Fruit fly (Drosophila melanogaster) whole organism, embryonic: ENCODE data around the gene CG8289.

Experiments
- Antp ChIP-seq: fragments of 200-800 bp; sonication (Bioruptor generic); optimal IDR thresholded peaks from 3 replicates; lab custom pipeline; 2016; ENCODE audit warnings: missing biosample characterization, missing genetic modification characterization
- B-H2 ChIP-seq: fragments of 200-800 bp; sonication (Bioruptor generic); optimal IDR thresholded peaks from 2 replicates; lab custom pipeline; 2018; ENCODE audit warnings: missing biosample characterization, mild to moderate bottlenecking, missing genetic modification characterization
- CG10431 ChIP-seq: fragments of 200-800 bp; sonication (Bioruptor generic); optimal IDR thresholded peaks from 3 replicates; lab custom pipeline; 2018; ENCODE audit warnings: missing biosample characterization, mild to moderate bottlenecking, missing genetic modification characterization
- CG13424 ChIP-seq: fragments of 200-800 bp; sonication (Bioruptor generic); optimal IDR thresholded peaks from 2 replicates; lab custom pipeline; 2019; ENCODE audit warnings: missing biosample characterization, mild to moderate bottlenecking, missing genetic modification characterization, moderate library complexity
- CG13775 ChIP-seq: fragments of 200-800 bp; sonication (Bioruptor generic); optimal IDR thresholded peaks from 3 replicates; lab custom pipeline; 2017; ENCODE audit warnings: missing biosample characterization, mild to moderate bottlenecking, missing genetic modification characterization
- CG13894 ChIP-seq: fragments of 200-800 bp; sonication (Bioruptor generic); optimal IDR thresholded peaks from 3 replicates; lab custom pipeline; 2018; ENCODE audit warnings: missing biosample characterization, mild to moderate bottlenecking, missing genetic modification characterization, moderate library complexity
- CG14014 ChIP-seq: fragments of 200-800 bp; sonication (Bioruptor generic); IDR thresholded peaks from 2 replicates; pipeline ENCODE4 v1.3.6; 2022; ENCODE audit warnings: missing biosample characterization, missing genetic modification characterization
- CG1529 ChIP-seq: fragments of 200-800 bp; sonication (Bioruptor generic); optimal IDR thresholded peaks from 3 replicates; lab custom pipeline; 2018; ENCODE audit warnings: missing biosample characterization, missing genetic modification characterization
- CG15479 ChIP-seq: fragments of 200-800 bp; sonication (Bioruptor generic); optimal IDR thresholded peaks from 3 replicates; lab custom pipeline; 2019; ENCODE audit warnings: missing biosample characterization, mild to moderate bottlenecking, missing genetic modification characterization, moderate library complexity
- CG1603 ChIP-seq: fragments of 200-800 bp; sonication (Bioruptor generic); optimal IDR thresholded peaks from 2 replicates; lab custom pipeline; 2019; ENCODE audit warnings: missing biosample characterization, mild to moderate bottlenecking, missing genetic modification characterization, moderate library complexity
- CG16813 ChIP-seq: fragments of 200-800 bp; sonication (Bioruptor generic); IDR thresholded peaks from 3 replicates; pipeline ENCODE4 v1.3.6; 2022; ENCODE audit warnings: missing biosample characterization, missing genetic modification characterization; ENCODE audit not compliant: partially characterized antibody
- CG2120 ChIP-seq: fragments of 200-800 bp; sonication (Bioruptor generic); optimal IDR thresholded peaks from 3 replicates; lab custom pipeline; 2016; ENCODE audit warnings: missing biosample characterization, missing genetic modification characterization
- CG2678 ChIP-seq: fragments of 200-800 bp; sonication (Bioruptor generic); optimal IDR thresholded peaks from 3 replicates; lab custom pipeline; 2019; ENCODE audit warnings: missing biosample characterization, mild to moderate bottlenecking, missing genetic modification characterization, moderate library complexity
- CG34224 ChIP-seq: fragments of 200-800 bp; sonication (Bioruptor generic); IDR thresholded peaks from 3 replicates; pipeline ENCODE4 v1.3.6; 2022; ENCODE audit warnings: missing biosample characterization, missing genetic modification characterization; ENCODE audit not compliant: partially characterized antibody
- CG34376 ChIP-seq: fragments of 200-800 bp; sonication (Bioruptor generic); optimal IDR thresholded peaks from 2 replicates; lab custom pipeline; 2018; ENCODE audit warnings: missing biosample characterization, mild to moderate bottlenecking, missing genetic modification characterization
- CG5245 ChIP-seq: fragments of 200-800 bp; sonication (Bioruptor generic); optimal IDR thresholded peaks from 3 replicates; lab custom pipeline; 2016; ENCODE audit warnings: missing biosample characterization, missing genetic modification characterization
- CG5953 ChIP-seq: fragments of 200-800 bp; sonication (Bioruptor generic); IDR thresholded peaks from 2 replicates; pipeline ENCODE4 v1.3.6; 2022; ENCODE audit warnings: missing biosample characterization, missing genetic modification characterization
- CG9215 ChIP-seq: fragments of 200-800 bp; sonication (Bioruptor generic); IDR thresholded peaks from 2 replicates; pipeline ENCODE4 v1.3.6; 2022; ENCODE audit warnings: missing biosample characterization, missing genetic modification characterization
- CG9609 ChIP-seq: fragments of 200-800 bp; sonication (Bioruptor generic); optimal IDR thresholded peaks from 3 replicates; lab custom pipeline; 2016; ENCODE audit warnings: missing biosample characterization, missing genetic modification characterization
- CG9797 ChIP-seq: fragments of 200-800 bp; sonication (Bioruptor generic); optimal IDR thresholded peaks from 3 replicates; lab custom pipeline; 2018; ENCODE audit warnings: missing biosample characterization, mild to moderate bottlenecking, missing genetic modification characterization
- CG9817 ChIP-seq: fragments of 200-800 bp; sonication (Bioruptor generic); optimal IDR thresholded peaks from 2 replicates; lab custom pipeline; 2018; ENCODE audit warnings: missing biosample characterization, mild to moderate bottlenecking, missing genetic modification characterization, moderate library complexity
- CoRest ChIP-seq: fragments of 200-800 bp; sonication (Bioruptor generic); optimal IDR thresholded peaks from 3 replicates; lab custom pipeline; 2018; ENCODE audit warnings: missing biosample characterization, mild to moderate bottlenecking, missing genetic modification characterization, moderate library complexity
- D19A ChIP-seq: fragments of 200-800 bp; optimal IDR thresholded peaks from 3 replicates; lab custom pipeline; 2019; ENCODE audit warnings: missing biosample characterization, mild to moderate bottlenecking, missing genetic modification characterization, moderate library complexity
- Fer1 ChIP-seq: fragments of 200-800 bp; sonication (Bioruptor generic); optimal IDR thresholded peaks from 2 replicates; lab custom pipeline; 2017; ENCODE audit warnings: missing biosample characterization, mild to moderate bottlenecking, missing genetic modification characterization
- H2.0 ChIP-seq: fragments of 200-800 bp; sonication (Bioruptor generic); IDR thresholded peaks from 2 replicates; pipeline ENCODE4 v1.3.6; 2022; ENCODE audit warnings: missing biosample characterization, missing genetic modification characterization
- HmgZ ChIP-seq: fragments of 200-800 bp; sonication (Bioruptor generic); optimal IDR thresholded peaks from 2 replicates; lab custom pipeline; 2018; ENCODE audit warnings: missing biosample characterization, mild to moderate bottlenecking, missing genetic modification characterization
- Med ChIP-seq: fragments of 200-800 bp; sonication (Bioruptor generic); peaks from one replicate; lab custom pipeline; 2016; ENCODE audit warnings: missing biosample characterization, missing genetic modification characterization, mild to moderate bottlenecking, inconsistent platforms, moderate library complexity
- Ravus ChIP-seq: fragments of 200-800 bp; sonication (Bioruptor generic); IDR thresholded peaks from 2 replicates; pipeline ENCODE4 v1.3.6; 2022; ENCODE audit warnings: missing biosample characterization, missing genetic modification characterization
- abd-A ChIP-seq: fragments of 200-800 bp; sonication (Bioruptor generic); optimal IDR thresholded peaks from 3 replicates; lab custom pipeline; 2019; ENCODE audit warnings: missing biosample characterization, mild to moderate bottlenecking, missing genetic modification characterization, moderate library complexity
- ac ChIP-seq: fragments of 200-800 bp; sonication (Bioruptor generic); optimal IDR thresholded peaks from 3 replicates; lab custom pipeline; 2017; ENCODE audit warnings: missing biosample characterization, mild to moderate bottlenecking, missing genetic modification characterization
- ap ChIP-seq: fragments of 200-800 bp; sonication (Bioruptor generic); IDR thresholded peaks from 2 replicates; pipeline ENCODE4 v1.3.6; 2022; ENCODE audit warnings: missing biosample characterization, missing genetic modification characterization
- btn ChIP-seq: fragments of 200-800 bp; sonication (Bioruptor generic); optimal IDR thresholded peaks from 2 replicates; lab custom pipeline; 2016; ENCODE audit warnings: missing biosample characterization, missing genetic modification characterization
- cas ChIP-seq: fragments of 200-800 bp; sonication (Bioruptor generic); IDR thresholded peaks from 2 replicates; pipeline ENCODE4 v1.3.6; 2022; ENCODE audit warnings: missing biosample characterization, missing genetic modification characterization
- chm ChIP-seq: fragments of 200-800 bp; sonication (Bioruptor generic); IDR thresholded peaks from 2 replicates; pipeline ENCODE4 v1.3.6; 2022; ENCODE audit warnings: missing biosample characterization, missing genetic modification characterization
- cwo ChIP-seq: fragments of 200-800 bp; sonication (Bioruptor generic); optimal IDR thresholded peaks from 3 replicates; lab custom pipeline; 2017; ENCODE audit warnings: missing biosample characterization, missing genetic modification characterization, mild to moderate bottlenecking, moderate library complexity, missing genetic modification reagents
- dimm ChIP-seq: fragments of 200-800 bp; sonication (Bioruptor generic); IDR thresholded peaks from 2 replicates; pipeline ENCODE4 v1.3.6; 2022; ENCODE audit warnings: missing biosample characterization, missing genetic modification characterization
- emc ChIP-seq: fragments of 200-800 bp; sonication (Bioruptor generic); optimal IDR thresholded peaks from 2 replicates; lab custom pipeline; 2016; ENCODE audit warnings: missing biosample characterization, missing genetic modification characterization
- exex ChIP-seq: fragments of 200-800 bp; sonication (Bioruptor generic); optimal IDR thresholded peaks from 4 replicates; lab custom pipeline; 2018; ENCODE audit warnings: missing biosample characterization, mild to moderate bottlenecking, missing genetic modification characterization, moderate library complexity
- gem ChIP-seq: fragments of 200-800 bp; sonication (Bioruptor generic); optimal IDR thresholded peaks from 2 replicates; lab custom pipeline; 2019; ENCODE audit warnings: missing biosample characterization, mild to moderate bottlenecking, missing genetic modification characterization, moderate library complexity
- ham ChIP-seq: fragments of 200-800 bp; sonication (Bioruptor generic); IDR thresholded peaks from 2 replicates; pipeline ENCODE4 v1.3.6; 2022; ENCODE audit warnings: missing biosample characterization, missing genetic modification characterization
- hkb ChIP-seq, 2 experiments: fragments of 200-800 bp in 1 of 2; fragments of >200 bp in 1 of 2; sonication (Bioruptor generic) in 1 of 2; IDR thresholded peaks in 1 of 2; optimal IDR thresholded peaks in 1 of 2; 2 replicates each; pipeline versions ENCODE4 v1.3.6 to Lab custom; 2017 to 2022; ENCODE audit warnings: missing biosample characterization in 1 of 2, missing genetic modification characterization in 1 of 2
- klu ChIP-seq: fragments of 200-800 bp; sonication (Bioruptor generic); IDR thresholded peaks from 2 replicates; pipeline ENCODE4 v1.3.6; 2022; ENCODE audit warnings: missing biosample characterization, missing genetic modification characterization
- lola ChIP-seq, 3 experiments: fragments of >200 bp in 2 of 3; fragments of 200-800 bp in 1 of 3; sonication (Bioruptor generic) in 1 of 3; optimal IDR thresholded peaks; 2 replicates each; lab custom pipeline; 2017 to 2019; ENCODE audit warnings: missing biosample characterization in 3 of 3, missing genetic modification characterization in 3 of 3, mild to moderate bottlenecking in 1 of 3, moderate library complexity in 1 of 3
- phol ChIP-seq: fragments of 200-800 bp; sonication (Bioruptor generic); optimal IDR thresholded peaks from 3 replicates; lab custom pipeline; 2018; ENCODE audit warnings: missing biosample characterization, mild to moderate bottlenecking, missing genetic modification characterization, moderate library complexity
- pita ChIP-seq: fragments of 200-800 bp; sonication (Bioruptor generic); optimal IDR thresholded peaks from 2 replicates; lab custom pipeline; 2017; ENCODE audit warnings: missing biosample characterization, mild to moderate bottlenecking, missing genetic modification characterization
- sisA ChIP-seq: fragments of 200-800 bp; sonication (Bioruptor generic); IDR thresholded peaks from 2 replicates; pipeline ENCODE4 v1.3.6; 2022; ENCODE audit warnings: missing biosample characterization, missing genetic modification characterization

The CG8289 gene

DNA sequence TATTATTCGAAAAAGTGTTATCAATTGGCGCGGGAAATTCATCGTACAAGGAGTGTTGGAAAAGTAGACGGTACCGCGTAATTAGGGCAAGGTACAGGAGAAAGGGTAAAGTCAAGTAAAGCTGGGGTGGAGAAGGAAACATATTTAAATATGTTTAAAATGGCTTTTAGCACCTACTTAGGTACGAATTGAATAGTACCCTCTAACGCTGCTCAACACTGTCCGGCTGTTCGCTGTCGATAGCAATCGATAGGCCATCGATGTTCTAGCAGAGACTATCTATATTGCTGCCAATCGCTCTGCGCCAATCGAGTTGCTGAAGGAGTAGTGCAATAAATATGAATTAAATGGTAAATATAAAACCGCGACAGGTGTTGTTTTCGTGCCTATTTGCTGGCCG, 36.5 kb downstream of the CG8289 start, which contains the start of gene X11L (continued):
- TF ChIP-seq CG9215 (GFP tag; lab: Robert Waterston, UW) (peak; percentile 40; the same call in 1 of the 2 replicates), ham (GFP tag; lab: Robert Waterston, UW) (no peak), ac (GFP tag; lab: Kevin White, UChicago) (no peak), sisA (peak; percentile 73), CoRest (peak; percentile 54), Antp (GFP tag; lab: Kevin White, UChicago) (peak; percentile 75), CG9817 (tag; lab: Kevin White, UChicago) (no peak), CG15479 (GFP tag; lab: Kevin White, UChicago) (no peak), emc (GFP tag; lab: Kevin White, UChicago) (peak; percentile 52), ap (GFP tag; lab: Robert Waterston, UW) (no peak), chm (GFP tag; lab: Robert Waterston, UW) (no peak)

DNA sequence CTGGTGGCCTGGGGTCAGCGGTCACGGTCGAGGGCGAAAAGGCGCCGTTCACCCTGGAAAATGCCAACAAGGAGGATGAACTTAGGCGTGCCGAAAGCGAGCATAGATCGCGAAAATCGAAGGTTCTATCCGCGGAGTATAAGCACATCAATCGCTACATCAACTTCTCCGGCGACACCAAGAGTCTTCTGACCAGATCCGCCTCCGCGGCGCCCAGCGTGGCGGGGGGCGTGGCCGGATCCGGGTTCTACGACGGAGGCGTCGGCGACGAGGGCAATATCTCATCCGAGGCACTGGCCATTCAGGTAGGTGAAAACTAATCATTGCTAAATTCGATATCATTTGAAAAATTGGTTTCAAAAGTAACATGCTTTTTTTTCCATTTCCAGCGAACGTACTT, 38.2 kb downstream of the CG8289 start:
- TF ChIP-seq pita (GFP tag; lab: Kevin White, UChicago) (no peak), Med (peak; percentile 42), Ravus (no peak)
- TF ChIP-seq, all 482 proteins: peak for 1

DNA sequence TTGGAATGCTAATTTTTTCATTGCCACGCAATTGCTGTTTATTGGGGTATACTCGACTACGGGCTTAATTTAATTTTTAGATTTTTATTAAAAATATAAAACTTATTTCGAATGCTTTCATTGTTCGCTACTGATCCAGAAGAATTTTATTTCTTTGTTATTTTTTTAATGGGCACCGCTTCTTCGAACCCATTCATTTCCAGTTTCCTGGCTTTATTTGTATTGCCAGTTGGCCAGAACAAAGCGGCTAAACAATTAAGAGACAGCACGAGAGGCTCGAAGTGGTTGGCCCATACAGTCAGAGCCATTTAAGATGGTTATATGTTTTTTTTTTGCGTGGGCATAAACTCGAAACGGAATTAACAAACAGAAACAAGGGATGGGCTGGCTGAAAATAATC, 40.0 kb downstream of the CG8289 start:
- no peak for TF ChIP-seq btn (GFP tag; lab: Kevin White, UChicago)
- peak; percentile 86 for TF ChIP-seq gem (tag; lab: Kevin White, UChicago)
- peak; percentile 65 for TF ChIP-seq D19A (tag; lab: Kevin White, UChicago)
- TF ChIP-seq CG14014, result peak; percentile 87
- TF ChIP-seq klu (GFP tag; lab: Robert Waterston, UW), result peak; percentile 52
- no peak for TF ChIP-seq B-H2
- TF ChIP-seq CG10431 (GFP tag; lab: Kevin White, UChicago), result no peak
- peak; percentile 10 for TF ChIP-seq Antp (GFP tag; lab: Kevin White, UChicago)
- peak; percentile 66 for TF ChIP-seq CG13775 (GFP tag; lab: Kevin White, UChicago)
- TF ChIP-seq H2.0 (GFP tag; lab: Robert Waterston, UW), result peak; percentile 78
- peak; percentile 73 for TF ChIP-seq Fer1 (GFP tag; lab: Kevin White, UChicago)
- peak; percentile 59 for TF ChIP-seq CG5245 (GFP tag; lab: Kevin White, UChicago)
- 0 out of 2 replicates have a peak, but pooled peaks have one; percentile 38 for TF ChIP-seq dimm (GFP tag; lab: Robert Waterston, UW)
- peak; percentile 63 for TF ChIP-seq HmgZ (tag; lab: Kevin White, UChicago)
- no peak for TF ChIP-seq CG1603 (tag; lab: Kevin White, UChicago)
- peak; percentile 87 for TF ChIP-seq CG2678
- peak; percentile 90 for TF ChIP-seq CG2120
- peak; percentile 27 for TF ChIP-seq CG34376 (GFP tag; lab: Kevin White, UChicago)
- TF ChIP-seq CG34224 (GFP tag; lab: Robert Waterston, UW), result no peak
- TF ChIP-seq exex, result peak; percentile 38
- TF ChIP-seq CG9797 (GFP tag; lab: Kevin White, UChicago), result no peak
- peak; percentile 82 for TF ChIP-seq CG13894 (tag; lab: Kevin White, UChicago)
- TF ChIP-seq CG9609 (GFP tag; lab: Kevin White, UChicago), result peak; percentile 11
- TF ChIP-seq CG16813, result no peak
- peak; percentile 25 for TF ChIP-seq CG1529 (GFP tag; lab: Kevin White, UChicago)
- peak; percentile 63 for TF ChIP-seq phol (tag; lab: Kevin White, UChicago)
- TF ChIP-seq cas (GFP tag; lab: Robert Waterston, UW), result peak; percentile 54; the same call in 1 of the 2 replicates
- TF ChIP-seq CG9215 (GFP tag; lab: Robert Waterston, UW), result peak; percentile 68
- no peak for TF ChIP-seq abd-A
- TF ChIP-seq lola (GFP tag; optimal IDR thresholded peaks at IDR 0.05; lab: Kevin White, UChicago), result no peak
- peak; percentile 75 for TF ChIP-seq CG13424
- TF ChIP-seq hkb (optimal IDR thresholded peaks at IDR 0.05; lab: Kevin White, UChicago), result no peak
- TF ChIP-seq hkb (GFP tag; IDR thresholded peaks at IDR 0.05; lab: Robert Waterston, UW), result peak; percentile 85
- peak; percentile 74 for TF ChIP-seq cwo (GFP tag; lab: Kevin White, UChicago)
- TF ChIP-seq CG5953 (GFP tag; lab: Robert Waterston, UW), result peak; percentile 48; the same call in 1 of the 2 replicates
